Worm (Caenorhabditis elegans) whole organism, L1 larva: ENCODE measurements around the gene lpl-1.
A peak's percentile ranks its signal among the peaks of the same experiment; 100 is the strongest.

Experiments
- C34B4.2 ChIP-seq: sonication (generic microtip); optimal IDR thresholded peaks from 2 replicates; lab custom pipeline; 2017; ENCODE audit warnings: mild to moderate bottlenecking, missing genetic modification characterization, missing compliant biosample characterization
- ama-1 ChIP-seq: fragments of 150-350 bp; optimal IDR thresholded peaks from 2 replicates; lab custom pipeline; 2014
- ceh-63 ChIP-seq: fragments of 200-800 bp; sonication (Bioruptor generic); optimal IDR thresholded peaks from 2 replicates; lab custom pipeline; 2018; ENCODE audit warnings: mild to moderate bottlenecking, missing genetic modification characterization, missing compliant biosample characterization
- dpl-1 ChIP-seq, 3 experiments: fragments of 150-350 bp in 2 of 3; sonication (generic microtip) in 1 of 3; optimal IDR thresholded peaks; 2 replicates each; lab custom pipeline; 2014 to 2017; ENCODE audit warnings: missing biosample characterization in 3 of 3, missing genetic modification characterization in 3 of 3, missing genetic modification reagents in 3 of 3
- efl-1 ChIP-seq, 4 experiments: fragments of 150-350 bp; optimal IDR thresholded peaks in 3 of 4; peaks in 1 of 4; 1 replicate in 1 of 4; 2 replicates in 3 of 4; lab custom pipeline; 2014; ENCODE audit warnings: missing biosample characterization in 2 of 4, missing genetic modification characterization in 2 of 4, missing genetic modification reagents in 2 of 4
- efl-3 ChIP-seq: fragments of 200-800 bp; sonication (Bioruptor generic); optimal IDR thresholded peaks from 2 replicates; lab custom pipeline; 2018; ENCODE audit warnings: mild to moderate bottlenecking, missing genetic modification characterization, missing compliant biosample characterization
- egl-13 ChIP-seq: sonication (generic microtip); optimal IDR thresholded peaks from 2 replicates; lab custom pipeline; 2016; ENCODE audit warnings: missing genotype, missing genetic modification reagents, missing genetic modification characterization, missing compliant biosample characterization
- egl-27 ChIP-seq, 2 experiments: fragments of 150-350 bp in 1 of 2; sonication (generic microtip); optimal IDR thresholded peaks; 3 replicates each; lab custom pipeline; 2017 to 2018; ENCODE audit warnings: missing biosample characterization in 2 of 2, missing genetic modification characterization in 2 of 2, missing genetic modification reagents in 2 of 2
- fkh-10 ChIP-seq: sonication (generic microtip); optimal IDR thresholded peaks from 2 replicates; lab custom pipeline; 2017; ENCODE audit warnings: missing biosample characterization, missing genetic modification reagents, missing genetic modification characterization
- fkh-4 ChIP-seq: sonication (generic microtip); optimal IDR thresholded peaks from 2 replicates; lab custom pipeline; 2016; ENCODE audit warnings: missing compliant biosample characterization, missing genetic modification characterization, borderline replicate concordance
- hlh-17 ChIP-seq: fragments of 200-800 bp; sonication (Bioruptor generic); optimal IDR thresholded peaks from 2 replicates; lab custom pipeline; 2018; ENCODE audit warnings: missing genetic modification characterization, mild to moderate bottlenecking, missing compliant biosample characterization, moderate library complexity, borderline replicate concordance
- hlh-4 ChIP-seq: sonication (generic microtip); optimal IDR thresholded peaks from 2 replicates; lab custom pipeline; 2016; ENCODE audit warnings: mild to moderate bottlenecking, missing genetic modification characterization, missing compliant biosample characterization
- hpl-2 ChIP-seq: fragments of 150-350 bp; optimal IDR thresholded peaks from 2 replicates; lab custom pipeline; 2014; ENCODE audit warnings: missing biosample characterization, missing genetic modification reagents, missing genetic modification characterization
- isw-1 ChIP-seq: fragments of 200-800 bp; sonication (Bioruptor generic); IDR thresholded peaks from 2 replicates; pipeline ENCODE4 v1.3.6; 2022; ENCODE audit warnings: missing genetic modification characterization, missing compliant biosample characterization
- jun-1 ChIP-seq: fragments of 150-350 bp; optimal IDR thresholded peaks from 2 replicates; lab custom pipeline; 2014; ENCODE audit warnings: missing biosample characterization, missing genetic modification reagents, missing genetic modification characterization
- lin-13 ChIP-seq: fragments of 150-350 bp; optimal IDR thresholded peaks from 2 replicates; lab custom pipeline; 2014; ENCODE audit warnings: missing biosample characterization, missing genetic modification reagents, missing genetic modification characterization
- lin-35 ChIP-seq, 2 experiments: fragments of 150-350 bp; optimal IDR thresholded peaks; 2 replicates each; lab custom pipeline; 2014; ENCODE audit warnings: missing biosample characterization in 2 of 2, missing genetic modification characterization in 2 of 2, missing genetic modification reagents in 2 of 2
- lir-3 ChIP-seq: sonication (generic microtip); optimal IDR thresholded peaks from 2 replicates; lab custom pipeline; 2016; ENCODE audit warnings: mild to moderate bottlenecking, missing genetic modification characterization, moderate library complexity, missing compliant biosample characterization; ENCODE audit not compliant: poor library complexity
- lsy-2 ChIP-seq, 2 experiments: fragments of 150-350 bp; optimal IDR thresholded peaks; 2 replicates each; lab custom pipeline; 2014; ENCODE audit warnings: missing biosample characterization in 2 of 2, missing genetic modification characterization in 2 of 2
- mdl-1 ChIP-seq, 2 experiments: fragments of 150-350 bp; optimal IDR thresholded peaks; 2 replicates each; lab custom pipeline; 2014 to 2017; ENCODE audit warnings: missing biosample characterization in 2 of 2, missing genetic modification characterization in 2 of 2, inconsistent platforms in 1 of 2
- nhr-19 ChIP-seq: fragments of 200-800 bp; sonication (Bioruptor generic); conservative IDR thresholded peaks from 2 replicates; pipeline ENCODE4 v1.3.6; 2022; ENCODE audit warnings: missing genetic modification characterization, missing compliant biosample characterization
- nhr-237 ChIP-seq: fragments of 150-350 bp; optimal IDR thresholded peaks from 2 replicates; lab custom pipeline; 2014; ENCODE audit warnings: missing biosample characterization, missing genetic modification characterization
- nhr-77 ChIP-seq: fragments of 150-350 bp; optimal IDR thresholded peaks from 2 replicates; lab custom pipeline; 2014; ENCODE audit warnings: missing biosample characterization, missing genetic modification characterization
- nhr-85 ChIP-seq: sonication (generic microtip); peaks from one replicate; lab custom pipeline; 2016; ENCODE audit warnings: missing genetic modification characterization, inconsistent platforms, missing compliant biosample characterization
- pqm-1 ChIP-seq: sonication (generic microtip); optimal IDR thresholded peaks from 3 replicates; lab custom pipeline; 2017; ENCODE audit warnings: missing biosample characterization, missing genetic modification characterization
- skn-1 ChIP-seq: fragments of 150-350 bp; optimal IDR thresholded peaks from 2 replicates; lab custom pipeline; 2014; ENCODE audit warnings: missing biosample characterization, missing genetic modification characterization
- sup-37 ChIP-seq: fragments of 200-800 bp; sonication (Bioruptor generic); optimal IDR thresholded peaks from 2 replicates; lab custom pipeline; 2018; ENCODE audit warnings: mild to moderate bottlenecking, missing genetic modification characterization, missing compliant biosample characterization
- tlp-1 ChIP-seq: fragments of 150-350 bp; optimal IDR thresholded peaks from 2 replicates; lab custom pipeline; 2014; ENCODE audit warnings: missing biosample characterization, missing genetic modification characterization
- unc-130 ChIP-seq: fragments of 150-350 bp; optimal IDR thresholded peaks from 2 replicates; lab custom pipeline; 2017; ENCODE audit warnings: missing biosample characterization, missing genetic modification characterization, inconsistent platforms
- unc-62 ChIP-seq: fragments of 150-350 bp; optimal IDR thresholded peaks from 2 replicates; lab custom pipeline; 2014; ENCODE audit warnings: missing biosample characterization, missing genetic modification reagents, missing genetic modification characterization
- unc-86 ChIP-seq: sonication (generic microtip); optimal IDR thresholded peaks from 2 replicates; lab custom pipeline; 2016; ENCODE audit warnings: missing genetic modification characterization, missing compliant biosample characterization
- vab-15 ChIP-seq: sonication (generic microtip); optimal IDR thresholded peaks from 2 replicates; lab custom pipeline; 2017; ENCODE audit warnings: missing genotype, mild to moderate bottlenecking, missing genetic modification characterization, missing compliant biosample characterization
- zip-4 ChIP-seq: fragments of 200-800 bp; sonication (Bioruptor generic); optimal IDR thresholded peaks from 2 replicates; lab custom pipeline; 2018; ENCODE audit warnings: mild to moderate bottlenecking, missing genetic modification characterization, moderate library complexity, missing compliant biosample characterization
- ztf-11 ChIP-seq, 2 experiments: sonication (generic microtip); optimal IDR thresholded peaks; 2 replicates each; lab custom pipeline; 2016 to 2017; ENCODE audit warnings: missing genetic modification characterization in 2 of 2, missing biosample characterization in 1 of 2, missing compliant biosample characterization in 1 of 2

lpl-1 gene

ce11 chrIV:9107464-9107863 is 13.6 kb upstream of the lpl-1 start (continued):
- TF ChIP-seq nhr-77 (tag; lab: Kevin White, UChicago) (peak; percentile 39), egl-27 (tag; optimal IDR thresholded peaks at IDR 0.05; lab: Kevin White, UChicago) (no peak), pqm-1 (tag; lab: Kevin White, UChicago) (no peak), sup-37 (GFP tag; lab: Kevin White, UChicago) (no peak), efl-1 (optimal IDR thresholded peaks at IDR 0.05; lab: Kevin White, UChicago) (peak; percentile 36 to 53), efl-1 (GFP tag; optimal IDR thresholded peaks at IDR 0.05 in 1 of 2; lab: Kevin White, UChicago) (peak; percentile 39 to 51), C34B4.2 (no peak), egl-13 (tag; lab: Kevin White, UChicago) (no peak), skn-1 (peak; percentile 41), dpl-1 (GFP tag; optimal IDR thresholded peaks at IDR 0.05; lab: Kevin White, UChicago) (peak in 2 of 3 experiments; percentile 38 to 64), hlh-4 (no peak), unc-130 (tag; lab: Kevin White, UChicago) (no peak), unc-62 (GFP tag; lab: Kevin White, UChicago) (no peak), ztf-11 (tag; optimal IDR thresholded peaks at IDR 0.05; lab: Kevin White, UChicago) (no peak)
- TF ChIP-seq, all 84 proteins: peak for 17

ce11 chrIV:9104071-9105016 is 10.5 kb upstream of the lpl-1 start, which contains the start of the genes C01F6.14 and fem-3:
Gene C01F6.14 (minus strand): TSS chrIV:9104121.
Gene fem-3 (plus strand): TSS chrIV:9104966.
- TF ChIP-seq dpl-1 (GFP tag; optimal IDR thresholded peaks at IDR 0.05; lab: Kevin White, UChicago) (peak; percentile 45 to 82 (median 70)), lsy-2 (tag; optimal IDR thresholded peaks at IDR 0.05; lab: Kevin White, UChicago) (peak in 1 of 2 experiments; percentile 54), jun-1 (tag; lab: Kevin White, UChicago) (no peak), mdl-1 (tag; optimal IDR thresholded peaks at IDR 0.05; lab: Kevin White, UChicago) (no peak), nhr-85 (tag; lab: Kevin White, UChicago) (peak; percentile 41), efl-1 (optimal IDR thresholded peaks at IDR 0.05; lab: Kevin White, UChicago) (peak; percentile 9 to 73), efl-1 (GFP tag; optimal IDR thresholded peaks at IDR 0.05 in 1 of 2; lab: Kevin White, UChicago) (peak; percentile 79 to 97), skn-1 (peak; percentile 14), lin-35 (GFP tag; optimal IDR thresholded peaks at IDR 0.05; lab: Kevin White, UChicago) (peak; percentile 55 to 81), hlh-17 (GFP tag; lab: Kevin White, UChicago) (no peak)

ce11 chrIV:9100835-9101234 is 7.0 kb upstream of the lpl-1 start:
- TF ChIP-seq nhr-237 (tag; lab: Kevin White, UChicago) (no peak), fkh-4 (no peak), hpl-2 (GFP tag; lab: Kevin White, UChicago) (no peak), zip-4 (no peak), fkh-10 (GFP tag; lab: Kevin White, UChicago) (no peak), tlp-1 (no peak), unc-86 (tag; lab: Kevin White, UChicago) (no peak), vab-15 (tag; lab: Kevin White, UChicago) (no peak), efl-3 (GFP tag; lab: Kevin White, UChicago) (no peak), nhr-19 (GFP tag; lab: Robert Waterston, UW) (no peak), ceh-63 (no peak), isw-1 (GFP tag; lab: Robert Waterston, UW) (no peak), lsy-2 (tag; optimal IDR thresholded peaks at IDR 0.05; lab: Kevin White, UChicago) (no peak), lin-13 (no peak), efl-1 (optimal IDR thresholded peaks at IDR 0.05; lab: Kevin White, UChicago) (no peak), efl-1 (GFP tag; optimal IDR thresholded peaks at IDR 0.05 in 1 of 2; lab: Kevin White, UChicago) (no peak), lir-3 (no peak), ama-1 (no peak)
